Worm (Caenorhabditis elegans): ENCODE results near the gene lip-1.

- no peak for TF ChIP-seq unc-62 (GFP tag; optimal IDR thresholded peaks at IDR 0.05)
- TF ChIP-seq ztf-11 (tag; optimal IDR thresholded peaks at IDR 0.05), result no peak
- TF ChIP-seq unc-39 (tag; optimal IDR thresholded peaks at IDR 0.05), result no peak
- no peak for TF ChIP-seq fos-1 (tag; optimal IDR thresholded peaks at IDR 0.05)
- TF ChIP-seq eor-1 (tag; optimal IDR thresholded peaks at IDR 0.05), result no peak
- TF ChIP-seq egl-27 (tag; optimal IDR thresholded peaks at IDR 0.05), result no peak
- TF ChIP-seq elt-3 (tag; optimal IDR thresholded peaks at IDR 0.05), result no peak
- no peak for TF ChIP-seq ceh-28 (tag; optimal IDR thresholded peaks at IDR 0.05)
- TF ChIP-seq aly-2 (tag; optimal IDR thresholded peaks at IDR 0.05), result no peak
- TF ChIP-seq nfya-1 (tag; optimal IDR thresholded peaks at IDR 0.05; ENCODE audit: insufficient read depth), result no peak
- TF ChIP-seq jun-1 (tag; optimal IDR thresholded peaks at IDR 0.05), result no peak
- no peak for TF ChIP-seq elt-2 (tag; optimal IDR thresholded peaks at IDR 0.05)
- TF ChIP-seq ama-1 (optimal IDR thresholded peaks at IDR 0.05), result no peak
- TF ChIP-seq sea-2 (GFP tag; optimal IDR thresholded peaks at IDR 0.05), result no peak
Observed at ce11 chrIV:6822406-6822805, 20.4 kb upstream of the lip-1 start, which contains the start of gene C17H12.6.

Measured in whole organism, L3 larva.